Worm (Caenorhabditis elegans): ENCODE results near the gene F58D2.4.

Gene F58D2.4

DNA sequence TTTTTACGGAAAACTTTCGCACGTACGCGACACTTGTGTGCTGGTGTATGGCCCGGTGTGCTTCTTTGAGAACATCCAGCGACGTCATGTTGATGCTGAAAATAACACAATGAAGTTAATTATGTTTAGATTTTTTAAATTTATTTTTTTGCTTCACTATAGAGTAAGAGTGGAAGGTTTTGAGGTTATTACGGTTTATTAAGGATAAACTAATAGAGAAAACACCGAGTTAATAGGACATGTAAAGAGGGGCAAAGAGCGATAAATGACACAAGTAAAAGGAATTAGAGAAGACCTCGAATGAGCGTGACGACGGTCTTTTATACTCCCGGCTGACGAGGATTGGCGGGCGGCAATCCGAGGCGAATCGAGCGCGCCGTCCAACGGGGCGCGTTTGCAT lies at the start of gene F58D2.4:
TSS of gene F58D2.4 (minus strand) at position 101 of the 400 bp plus-strand sequence.
- TF ChIP-seq him-1 (tag; optimal IDR thresholded peaks at IDR 0.05), result no peak

DNA sequence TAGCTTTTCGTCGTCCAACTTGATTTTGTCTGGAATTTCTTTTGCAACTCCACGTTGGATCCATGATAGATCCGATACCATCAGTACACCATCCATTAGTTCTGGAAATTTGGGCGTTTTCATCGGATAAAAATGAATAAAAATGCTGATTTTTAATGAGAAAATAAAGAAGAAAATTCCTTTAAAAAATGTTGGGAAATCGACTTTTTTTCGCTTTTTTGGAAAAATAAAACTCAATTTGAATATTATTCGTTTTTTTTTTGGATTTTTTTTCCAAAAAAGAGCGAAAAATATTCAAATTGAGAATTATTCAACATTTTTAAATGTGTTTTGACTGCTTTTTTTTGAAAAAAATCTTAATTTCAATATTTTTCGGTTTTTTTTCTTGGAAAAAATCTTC lies 47.6 kb upstream of the F58D2.4 start, which contains the start of gene pwp-1:
TSS of gene pwp-1 (minus strand) at position 101 of the 400 bp plus-strand sequence.
- TF ChIP-seq dao-5 (tag; optimal IDR thresholded peaks at IDR 0.05) (no peak), W03F9.2 (tag; optimal IDR thresholded peaks at IDR 0.05) (no peak), him-1 (tag; optimal IDR thresholded peaks at IDR 0.05) (no peak)

DNA sequence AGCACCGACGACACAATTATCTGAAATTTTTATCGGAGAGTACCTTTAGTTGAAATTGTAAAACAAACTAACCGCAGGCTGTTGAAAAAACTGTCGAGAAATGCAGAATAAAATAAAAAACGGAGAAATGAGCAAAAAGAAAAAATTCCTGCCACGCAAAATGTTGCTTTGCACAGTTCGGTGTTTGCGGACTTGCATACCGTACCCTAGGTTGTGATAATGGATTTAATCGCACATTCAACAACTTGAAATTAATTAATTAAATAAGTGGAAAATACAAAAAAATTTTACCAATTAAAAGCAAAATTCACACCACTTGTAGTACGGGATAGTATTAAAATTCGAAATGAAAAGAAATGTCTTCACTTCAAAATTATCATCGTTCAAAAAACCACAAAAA lies 42.5 kb upstream of the F58D2.4 start:
- TF ChIP-seq dao-5 (tag; optimal IDR thresholded peaks at IDR 0.05) (no peak), him-1 (tag; optimal IDR thresholded peaks at IDR 0.05) (no peak), W03F9.2 (tag; optimal IDR thresholded peaks at IDR 0.05) (no peak)

DNA sequence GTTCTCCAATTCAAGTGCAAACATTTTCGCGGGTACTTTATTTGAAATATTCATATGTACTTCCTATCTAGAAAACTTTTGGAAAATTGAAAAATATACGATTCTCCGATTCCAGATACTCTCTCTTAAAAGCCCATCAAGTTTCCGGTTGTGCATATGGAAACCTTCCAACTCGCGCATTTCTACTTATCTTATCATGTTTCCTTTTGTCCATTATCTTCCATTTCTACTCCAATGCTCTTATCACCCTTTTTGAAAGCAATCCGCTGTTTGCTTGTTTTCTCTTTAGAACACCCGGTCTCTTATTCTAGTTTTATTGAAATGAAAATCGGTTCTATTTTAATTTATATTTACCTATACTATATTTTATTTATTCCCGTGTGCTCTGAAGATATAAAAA lies 32.8 kb upstream of the F58D2.4 start, which contains the start of gene C48D1.5:
TSS of gene C48D1.5 (plus strand) at position 301 of the 400 bp plus-strand sequence.
- TF ChIP-seq him-1 (tag; optimal IDR thresholded peaks at IDR 0.05) (no peak), dao-5 (tag; optimal IDR thresholded peaks at IDR 0.05) (no peak), W03F9.2 (tag; optimal IDR thresholded peaks at IDR 0.05) (no peak)

DNA sequence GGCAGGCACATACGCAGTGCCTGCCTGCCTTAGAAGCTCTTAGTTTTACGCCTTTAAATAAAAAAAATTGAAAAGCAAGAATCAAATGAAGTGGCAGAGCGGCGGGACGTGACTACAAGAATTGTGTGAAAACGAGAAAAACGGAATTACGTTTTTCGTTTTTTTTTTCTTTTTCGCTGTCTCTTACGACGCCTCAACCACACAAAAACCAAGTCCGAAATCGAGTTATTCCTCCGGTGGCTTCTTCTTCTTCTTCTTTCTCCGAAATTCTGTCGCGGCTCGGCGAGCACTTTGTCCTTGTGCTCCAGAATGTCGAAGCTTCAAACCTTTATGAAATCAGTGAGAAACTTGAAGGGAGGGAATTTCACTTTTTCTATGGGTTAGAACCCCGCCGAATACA lies 31.7 kb upstream of the F58D2.4 start:
- TF ChIP-seq dao-5 (tag; optimal IDR thresholded peaks at IDR 0.05) (no peak), him-1 (tag; optimal IDR thresholded peaks at IDR 0.05) (no peak), W03F9.2 (tag; optimal IDR thresholded peaks at IDR 0.05) (no peak)

DNA sequence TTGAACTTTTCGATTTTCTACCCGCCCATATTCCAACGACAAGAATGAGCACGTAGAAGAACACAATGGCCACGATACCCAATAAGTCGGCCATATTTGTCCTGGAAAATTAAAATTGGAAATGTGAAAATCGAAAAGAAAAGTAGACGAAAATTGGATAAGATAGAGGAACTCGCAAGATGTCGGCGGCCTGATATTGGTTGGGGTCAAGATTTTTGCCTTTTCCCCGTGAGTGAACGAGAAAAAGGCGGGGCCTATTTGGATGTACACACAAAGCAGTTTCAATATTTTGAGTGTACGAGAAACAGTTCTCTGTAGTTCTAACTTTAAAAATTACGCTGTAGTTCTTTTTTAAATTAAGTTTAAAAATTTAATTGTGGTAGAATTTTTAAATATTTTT lies 25.6 kb upstream of the F58D2.4 start, which contains the start of gene cho-1:
TSS of gene cho-1 (minus strand) at position 101 of the 400 bp plus-strand sequence.
- TF ChIP-seq dao-5 (tag; optimal IDR thresholded peaks at IDR 0.05) (no peak), him-1 (tag; optimal IDR thresholded peaks at IDR 0.05) (no peak), W03F9.2 (tag; optimal IDR thresholded peaks at IDR 0.05) (no peak)

DNA sequence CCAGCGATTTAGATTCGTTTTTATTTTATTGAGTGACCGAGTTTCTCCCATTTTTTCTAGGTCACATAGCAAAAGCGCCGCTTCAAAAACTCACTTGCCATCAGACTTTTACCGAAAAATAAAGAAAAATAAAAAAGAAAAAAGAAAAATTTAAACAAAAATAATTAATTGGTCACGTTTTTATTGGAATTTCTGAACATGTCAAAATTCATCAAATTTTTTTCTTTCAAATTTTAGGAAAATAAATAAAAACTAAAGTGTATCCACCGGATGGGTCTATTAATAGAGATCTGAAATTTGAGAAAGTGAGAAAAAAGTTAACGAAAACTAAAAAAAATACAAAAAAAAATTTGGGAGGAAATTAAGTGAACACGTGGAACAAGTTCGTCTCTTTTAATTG lies 20.7 kb upstream of the F58D2.4 start, which contains the start of gene C48D1.9:
TSS of gene C48D1.9 (minus strand) at position 101 of the 400 bp plus-strand sequence.
- no peak for TF ChIP-seq dao-5 (tag; optimal IDR thresholded peaks at IDR 0.05)
- TF ChIP-seq W03F9.2 (tag; optimal IDR thresholded peaks at IDR 0.05), result no peak
- no peak for TF ChIP-seq him-1 (tag; optimal IDR thresholded peaks at IDR 0.05)

DNA sequence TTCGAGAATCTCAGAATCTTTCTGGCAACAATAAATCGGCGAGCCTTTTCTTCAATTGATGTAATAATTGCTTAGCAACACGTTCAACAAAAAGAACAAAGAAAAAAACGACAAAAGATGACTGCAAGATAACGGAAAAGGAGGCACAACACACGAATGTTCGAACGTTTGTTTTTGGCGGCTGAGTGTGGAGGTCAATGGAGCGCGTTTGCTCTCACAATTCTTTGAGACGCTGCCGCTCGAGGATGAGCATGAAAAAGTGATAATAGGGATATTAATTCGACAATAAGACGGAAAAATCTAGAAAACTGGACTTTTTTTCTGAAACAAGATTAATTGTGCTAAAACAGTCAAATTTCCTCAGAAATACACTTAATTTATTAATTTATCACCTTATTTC lies 17.0 kb upstream of the F58D2.4 start:
- no peak for TF ChIP-seq dao-5 (tag; optimal IDR thresholded peaks at IDR 0.05)
- TF ChIP-seq W03F9.2 (tag; optimal IDR thresholded peaks at IDR 0.05), result no peak
- TF ChIP-seq him-1 (tag; optimal IDR thresholded peaks at IDR 0.05), result no peak

DNA sequence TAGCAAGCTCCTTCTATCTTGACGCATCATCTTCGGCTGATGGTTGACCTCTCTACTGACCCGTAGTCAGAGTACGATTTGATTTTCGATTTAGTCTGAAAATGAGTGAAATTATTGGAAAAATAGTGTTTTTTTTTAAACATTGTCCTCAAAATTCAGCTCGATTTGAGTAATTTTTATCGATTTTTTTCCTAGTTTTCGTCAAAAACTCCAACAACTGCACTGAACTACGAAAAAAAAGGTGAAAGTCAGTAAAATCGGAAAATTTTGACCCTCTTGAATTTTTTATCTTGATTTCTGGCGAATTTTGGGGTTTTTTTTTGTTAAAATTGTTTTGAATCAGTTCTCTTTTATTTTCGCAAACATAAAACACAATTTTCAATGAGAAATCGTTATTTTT lies 15.2 kb upstream of the F58D2.4 start, which contains the start of gene ced-3:
TSS of gene ced-3 (minus strand) at position 101 of the 400 bp plus-strand sequence.
- TF ChIP-seq W03F9.2 (tag; optimal IDR thresholded peaks at IDR 0.05) (no peak), him-1 (tag; optimal IDR thresholded peaks at IDR 0.05) (no peak), dao-5 (tag; optimal IDR thresholded peaks at IDR 0.05) (no peak)

DNA sequence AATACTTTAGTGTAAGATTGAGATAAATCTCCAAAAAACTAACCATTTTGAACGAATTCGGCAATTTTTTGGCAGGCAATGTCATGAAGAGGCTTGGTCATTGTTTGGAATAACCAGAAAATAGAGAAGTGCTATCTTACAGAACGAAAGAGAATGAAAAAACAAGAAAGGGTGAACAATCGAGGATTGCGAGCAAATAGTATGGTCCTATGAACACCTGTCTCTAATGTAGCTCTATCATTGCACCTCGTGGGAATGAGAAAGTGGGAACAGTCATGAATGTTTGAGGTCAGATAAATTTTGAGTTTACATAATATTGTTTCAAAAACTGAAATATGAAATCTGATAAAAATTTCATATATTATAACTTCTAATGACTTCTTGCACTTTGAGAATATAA lies 8.4 kb upstream of the F58D2.4 start, which contains the start of gene C48D1.1:
TSS of gene C48D1.1 (minus strand) at position 101 of the 400 bp plus-strand sequence.
- TF ChIP-seq dao-5 (tag; optimal IDR thresholded peaks at IDR 0.05) (no peak), him-1 (tag; optimal IDR thresholded peaks at IDR 0.05) (no peak), W03F9.2 (tag; optimal IDR thresholded peaks at IDR 0.05) (no peak)

DNA sequence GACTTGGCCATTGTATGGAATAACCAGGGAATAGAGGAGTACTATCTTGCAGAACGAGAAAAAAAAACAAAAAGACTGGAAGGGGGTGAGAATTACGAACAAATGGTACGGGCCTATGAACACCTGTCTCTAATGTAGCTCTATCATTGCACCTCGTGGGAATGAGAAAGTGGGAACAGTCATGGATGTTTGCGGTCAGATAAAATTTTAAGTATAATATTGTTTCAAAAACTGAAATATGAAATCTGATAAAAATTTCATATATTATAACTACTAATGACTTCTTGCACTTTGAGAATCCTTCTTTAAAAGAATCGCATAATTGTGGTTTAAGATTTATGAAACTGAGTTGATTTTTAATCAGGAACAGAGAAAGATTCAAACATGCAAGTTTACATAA lies 4.4 kb upstream of the F58D2.4 start, which contains the start of gene F58D2.5:
TSS of gene F58D2.5 (minus strand) at position 101 of the 400 bp plus-strand sequence.
- no peak for TF ChIP-seq him-1 (tag; optimal IDR thresholded peaks at IDR 0.05)
- TF ChIP-seq dao-5 (tag; optimal IDR thresholded peaks at IDR 0.05), result no peak
- no peak for TF ChIP-seq W03F9.2 (tag; optimal IDR thresholded peaks at IDR 0.05)

DNA sequence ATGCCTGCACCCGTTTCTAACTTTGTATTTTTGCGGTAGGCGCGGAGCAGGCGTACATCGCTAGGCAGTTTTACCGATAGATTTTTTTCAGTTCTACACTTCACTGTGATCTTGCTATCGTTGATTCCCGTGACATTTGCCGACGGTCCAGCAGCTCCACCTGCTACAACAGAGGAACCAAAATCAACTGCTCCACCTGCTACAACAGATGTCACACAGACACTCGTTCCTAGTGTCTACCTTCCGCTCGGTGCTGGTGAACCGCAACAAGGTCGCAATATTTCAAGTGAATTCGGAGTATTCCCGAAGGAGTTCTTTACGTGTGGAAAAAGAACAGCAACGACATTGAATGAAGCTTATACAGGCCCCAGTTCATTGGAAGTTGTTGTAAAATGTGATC lies 1.2 kb upstream of the F58D2.4 start:
- no peak for TF ChIP-seq dao-5 (tag; optimal IDR thresholded peaks at IDR 0.05)
- no peak for TF ChIP-seq W03F9.2 (tag; optimal IDR thresholded peaks at IDR 0.05)
- TF ChIP-seq him-1 (tag; optimal IDR thresholded peaks at IDR 0.05), result no peak

DNA sequence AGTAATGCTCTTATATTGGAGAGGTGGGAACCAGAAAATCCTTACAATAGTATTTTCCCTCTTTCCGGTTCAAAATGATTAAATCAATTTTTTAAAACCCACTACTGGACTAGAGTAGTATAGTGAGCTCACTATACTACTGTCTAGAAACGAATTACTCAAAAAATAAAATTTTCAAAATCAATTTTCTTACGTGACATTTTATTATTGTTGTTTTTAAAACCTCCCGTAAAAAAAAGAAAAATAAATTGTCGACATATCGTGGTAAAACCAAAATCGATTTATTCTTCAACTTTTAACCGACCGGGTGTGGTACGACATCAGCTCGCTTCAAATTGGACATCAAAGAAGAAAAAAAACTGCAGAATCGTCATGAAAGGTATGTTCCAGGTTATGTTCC lies 608 bp upstream of the F58D2.4 start, which contains the start of gene F58D2.2:
TSS of gene F58D2.2 (plus strand) at position 301 of the 400 bp plus-strand sequence.
- TF ChIP-seq him-1 (tag; optimal IDR thresholded peaks at IDR 0.05), result no peak
- no peak for TF ChIP-seq W03F9.2 (tag; optimal IDR thresholded peaks at IDR 0.05)

DNA sequence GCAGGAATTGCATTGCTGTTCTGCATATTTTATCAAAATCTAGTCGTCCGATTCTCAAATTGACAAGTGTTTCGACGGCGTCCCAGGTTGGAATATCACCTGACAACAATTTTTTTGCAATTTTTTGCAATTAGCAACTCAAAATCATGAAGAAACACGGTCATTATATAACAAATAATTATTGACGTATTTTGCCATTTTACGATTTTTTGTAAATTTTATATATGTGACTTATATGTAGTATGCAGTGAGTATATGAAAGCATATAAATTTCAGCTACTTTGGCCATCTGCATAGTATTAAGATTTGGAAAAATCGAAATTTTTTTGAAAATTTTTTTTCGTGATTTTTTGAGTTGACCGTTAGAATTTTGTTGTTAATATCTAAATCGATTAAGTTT lies 8.1 kb downstream of the F58D2.4 start, which contains the start of gene F58D2.3:
TSS of gene F58D2.3 (minus strand) at position 101 of the 400 bp plus-strand sequence.
- TF ChIP-seq dao-5 (tag; optimal IDR thresholded peaks at IDR 0.05) (no peak), him-1 (tag; optimal IDR thresholded peaks at IDR 0.05) (no peak), W03F9.2 (tag; optimal IDR thresholded peaks at IDR 0.05) (no peak)

DNA sequence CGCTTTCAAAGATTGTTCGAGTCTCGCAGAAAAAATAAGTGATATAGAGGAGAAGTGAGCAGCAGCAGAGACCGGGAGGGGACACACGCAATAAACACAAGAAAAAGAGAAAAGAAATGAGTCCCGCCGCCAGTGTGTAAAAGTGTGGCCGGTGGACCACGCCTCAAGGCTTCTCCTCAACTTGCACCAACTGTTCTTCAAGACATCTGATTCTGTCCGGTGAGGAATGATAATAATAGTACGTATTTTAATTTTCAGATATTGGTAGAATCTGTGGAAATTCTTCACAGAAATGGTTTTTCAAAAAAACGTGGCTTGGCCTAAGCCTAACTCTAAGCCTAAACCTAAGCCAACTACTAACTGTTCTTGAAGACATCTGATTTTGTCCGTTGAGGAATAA lies 9.6 kb downstream of the F58D2.4 start, which contains the start of gene lev-1:
TSS of gene lev-1 (minus strand) at position 101 of the 400 bp plus-strand sequence.
- TF ChIP-seq W03F9.2 (tag; optimal IDR thresholded peaks at IDR 0.05), result no peak

Data from whole organism, L4/young adult.